Worm (Caenorhabditis elegans) whole organism, L2 larva: ENCODE measurements around the gene sqv-1.

ENCODE experiments used
- mdl-1 ChIP-seq, 2 experiments: fragments of 150-350 bp in 1 of 2; sonication (generic microtip) in 1 of 2; optimal IDR thresholded peaks; 2 replicates each; lab custom pipeline; 2017; ENCODE audit warnings: missing biosample characterization in 2 of 2, missing genetic modification characterization in 2 of 2
- nhr-12 ChIP-seq: fragments of 150-350 bp; optimal IDR thresholded peaks from 2 replicates; lab custom pipeline; 2014; ENCODE audit warnings: missing biosample characterization, missing genetic modification characterization

- TF ChIP-seq nhr-12 (tag; lab: Kevin White, UChicago): no peak
- no peak for TF ChIP-seq mdl-1 (tag; optimal IDR thresholded peaks at IDR 0.05; lab: Kevin White, UChicago)
Observed at ce11 chrIV:8377501-8377900, 16.6 kb downstream of the sqv-1 start, which contains the start of gene D2096.7.
